Worm (Caenorhabditis elegans): ENCODE results near the gene sri-37.

DNA sequence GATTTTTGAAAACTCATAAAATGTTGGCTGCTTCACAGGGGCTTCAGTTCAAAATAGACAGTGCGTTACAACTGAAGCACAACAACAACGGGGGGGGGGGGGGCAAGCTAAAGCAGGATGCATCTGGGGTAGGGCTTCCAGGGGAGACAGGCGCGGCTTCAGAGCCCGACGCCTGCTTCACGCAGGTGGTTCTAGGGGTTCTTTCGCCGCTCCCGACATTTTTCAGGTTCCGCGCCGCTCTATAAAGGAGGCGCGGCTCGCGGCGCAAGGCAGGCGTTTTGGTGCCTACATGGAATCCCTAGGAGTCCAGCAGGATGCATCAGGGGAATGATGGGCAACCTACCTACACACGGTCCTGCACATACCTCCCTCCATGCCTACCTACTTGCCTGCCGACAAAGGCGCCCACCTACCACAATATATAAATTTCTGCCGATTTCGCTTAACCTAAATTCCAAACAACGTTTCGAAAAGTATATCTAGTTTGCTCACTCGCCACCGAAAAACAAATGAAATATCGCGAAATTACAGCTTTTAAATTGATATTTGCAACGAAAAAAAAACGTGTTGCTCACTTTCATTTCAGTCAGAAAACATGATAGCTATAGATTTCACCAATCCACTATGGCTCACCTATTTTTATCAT, 2.1 kb upstream of the sri-37 start, which contains the start of gene sri-71:
- no peak for TF ChIP-seq skn-1 (tag; optimal IDR thresholded peaks at IDR 0.05)
- no peak for TF ChIP-seq unc-62 (GFP tag; optimal IDR thresholded peaks at IDR 0.05)
- TF ChIP-seq fkh-10 (GFP tag; optimal IDR thresholded peaks at IDR 0.05), result no peak
- TF ChIP-seq ztf-11 (tag; optimal IDR thresholded peaks at IDR 0.05), result no peak
- TF ChIP-seq pqm-1 (tag; optimal IDR thresholded peaks at IDR 0.05), result no peak
- no peak for TF ChIP-seq nhr-12 (tag; optimal IDR thresholded peaks at IDR 0.05)
- no peak for TF ChIP-seq Y116A8C.19 (tag; optimal IDR thresholded peaks at IDR 0.05; ENCODE audit: borderline replicate concordance)
- no peak for TF ChIP-seq nhr-11 (tag; optimal IDR thresholded peaks at IDR 0.05)
- TF ChIP-seq grh-1 (GFP tag; IDR thresholded peaks at IDR 0.05), result no peak
- no peak for TF ChIP-seq nhr-20 (tag; optimal IDR thresholded peaks at IDR 0.05)
